Worm (Caenorhabditis elegans) whole organism, young adult: ENCODE data around the gene mac-1.

ENCODE experiments used
- B0336.3 ChIP-seq: fragments of 200-800 bp; sonication (Bioruptor generic); IDR thresholded peaks from 2 replicates; pipeline ENCODE4 v1.3.6; 2022; ENCODE audit warnings: missing genetic modification characterization, missing compliant biosample characterization
- D2030.7 ChIP-seq: fragments of 200-800 bp; sonication (Bioruptor generic); IDR thresholded peaks from 2 replicates; pipeline ENCODE4 v1.3.6; 2022; ENCODE audit warnings: missing genetic modification reagents, missing genetic modification characterization, missing compliant biosample characterization
- ama-1 ChIP-seq, 3 experiments: fragments of 150-350 bp in 1 of 3; sonication (generic microtip) in 2 of 3; optimal IDR thresholded peaks; 2 replicates each; lab custom pipeline; 2014 to 2018; ENCODE audit warnings: missing biosample characterization in 2 of 3, missing genetic modification characterization in 2 of 3, missing genetic modification reagents in 2 of 3
- attf-5 ChIP-seq: fragments of 200-800 bp; sonication (Bioruptor generic); optimal IDR thresholded peaks from 2 replicates; lab custom pipeline; 2018; ENCODE audit warnings: mild to moderate bottlenecking, missing genetic modification characterization, missing compliant biosample characterization
- ceh-27 ChIP-seq: fragments of 200-800 bp; sonication (Bioruptor generic); optimal IDR thresholded peaks from 2 replicates; lab custom pipeline; 2018; ENCODE audit warnings: mild to moderate bottlenecking, missing genetic modification characterization, moderate library complexity, missing compliant biosample characterization
- ceh-40 ChIP-seq: fragments of 200-800 bp; sonication (Bioruptor generic); IDR thresholded peaks from 2 replicates; pipeline ENCODE4 v1.3.6; 2022; ENCODE audit warnings: missing genetic modification characterization, missing compliant biosample characterization
- fkh-3 ChIP-seq: sonication (generic microtip); optimal IDR thresholded peaks from 2 replicates; lab custom pipeline; 2016; ENCODE audit warnings: mild to moderate bottlenecking, missing genetic modification characterization, missing compliant biosample characterization
- hlh-26 ChIP-seq: fragments of 200-800 bp; sonication (Bioruptor generic); conservative IDR thresholded peaks from 2 replicates; pipeline ENCODE4 v1.3.6; 2022; ENCODE audit warnings: missing genetic modification reagents, missing genetic modification characterization, missing compliant biosample characterization
- lin-35 ChIP-seq, 3 experiments: fragments of 150-350 bp in 2 of 3; sonication (generic microtip) in 1 of 3; optimal IDR thresholded peaks; 2 replicates each; lab custom pipeline; 2014 to 2018; ENCODE audit warnings: missing biosample characterization in 3 of 3, missing genetic modification characterization in 3 of 3, missing genetic modification reagents in 3 of 3
- mcd-1 ChIP-seq: fragments of 200-800 bp; sonication (Bioruptor generic); IDR thresholded peaks from 2 replicates; pipeline ENCODE4 v1.3.6; 2022; ENCODE audit warnings: missing genetic modification reagents, missing genetic modification characterization, missing compliant biosample characterization
- rec-8 ChIP-seq, 2 experiments: sonication (generic microtip); optimal IDR thresholded peaks; 2 replicates each; lab custom pipeline; 2016; ENCODE audit warnings: mild to moderate bottlenecking in 2 of 2, missing genetic modification characterization in 2 of 2, missing genetic modification reagents in 2 of 2, missing genotype in 2 of 2, missing biosample characterization in 1 of 2, missing compliant biosample characterization in 1 of 2, moderate library complexity in 1 of 2
- repo-1 ChIP-seq: sonication (generic microtip); optimal IDR thresholded peaks from 2 replicates; lab custom pipeline; 2017; ENCODE audit warnings: mild to moderate bottlenecking, missing genetic modification characterization, missing compliant biosample characterization
- snpc-3.4 ChIP-seq: sonication (generic microtip); optimal IDR thresholded peaks from 2 replicates; lab custom pipeline; 2017; ENCODE audit warnings: missing genetic modification characterization, mild to moderate bottlenecking, missing compliant biosample characterization, antibody characterized with exemption, moderate library complexity, missing genotype, missing genetic modification reagents
- unc-62 ChIP-seq: fragments of 150-350 bp; optimal IDR thresholded peaks from 2 replicates; lab custom pipeline; 2014; ENCODE audit warnings: missing biosample characterization, missing genetic modification reagents, missing genetic modification characterization

DNA sequence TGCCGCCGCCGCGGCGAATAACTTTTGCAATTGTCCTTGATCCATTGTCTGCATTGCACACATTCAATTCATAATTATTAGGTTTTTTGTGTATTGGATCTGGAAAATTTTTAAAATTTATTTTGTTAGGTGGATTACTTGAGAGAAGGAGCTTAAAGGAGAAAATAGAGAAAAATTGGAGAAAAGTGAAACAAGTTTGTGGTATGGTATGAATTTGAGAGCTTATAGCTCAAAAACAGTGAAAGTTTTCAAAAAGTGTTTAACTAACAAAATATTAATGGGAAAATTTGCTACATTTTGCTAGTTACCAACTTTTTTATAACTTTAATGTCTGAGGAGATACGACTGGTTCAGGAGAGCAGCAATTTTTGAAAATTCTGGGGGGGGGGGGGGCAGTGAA lies 35.0 kb downstream of the mac-1 start, which contains the start of gene ztf-22:
- TF ChIP-seq ceh-27 (GFP tag; lab: Kevin White, UChicago): no peak
- TF ChIP-seq ama-1 (optimal IDR thresholded peaks at IDR 0.05; lab: Kevin White, UChicago): no peak
- no peak for TF ChIP-seq ama-1 (GFP tag; optimal IDR thresholded peaks at IDR 0.05; lab: Kevin White, UChicago)
- TF ChIP-seq unc-62: no peak
- TF ChIP-seq repo-1: no peak
- TF ChIP-seq ceh-40: no peak
- no peak for TF ChIP-seq attf-5 (GFP tag; lab: Kevin White, UChicago)
- TF ChIP-seq lin-35 (GFP tag; optimal IDR thresholded peaks at IDR 0.05; lab: Kevin White, UChicago): no peak
- no peak for TF ChIP-seq rec-8 (tag; optimal IDR thresholded peaks at IDR 0.05; lab: Kevin White, UChicago)
- no peak for TF ChIP-seq fkh-3 (tag; lab: Kevin White, UChicago)
- TF ChIP-seq mcd-1 (GFP tag; lab: Robert Waterston, UW): no peak
- no peak for TF ChIP-seq snpc-3.4 (tag; lab: Kevin White, UChicago)
- TF ChIP-seq hlh-26 (GFP tag; lab: Robert Waterston, UW): no peak
- no peak for TF ChIP-seq B0336.3 (GFP tag; lab: Robert Waterston, UW)
- no peak for TF ChIP-seq D2030.7 (GFP tag; lab: Robert Waterston, UW)
